Worm (Caenorhabditis elegans) whole organism, late embryonic: ENCODE data around the gene W04D2.4.

Experiments used
- K02D7.2 ChIP-seq: sonication (generic microtip); optimal IDR thresholded peaks from 2 replicates; lab custom pipeline; 2017; ENCODE audit warnings: mild to moderate bottlenecking, missing genetic modification characterization, missing compliant biosample characterization
- T23F11.4 ChIP-seq: fragments of 200-800 bp; sonication (Bioruptor generic); optimal IDR thresholded peaks from 2 replicates; lab custom pipeline; 2018; ENCODE audit warnings: mild to moderate bottlenecking, missing genetic modification characterization, missing compliant biosample characterization
- ceh-45 ChIP-seq: fragments of 200-800 bp; sonication (Bioruptor generic); IDR thresholded peaks from 2 replicates; pipeline ENCODE4 v1.3.6; 2022; ENCODE audit warnings: missing genetic modification reagents, missing genetic modification characterization, missing compliant biosample characterization
- fkh-10 ChIP-seq: fragments of 150-350 bp; optimal IDR thresholded peaks from 2 replicates; lab custom pipeline; 2014; ENCODE audit warnings: missing biosample characterization, missing genetic modification reagents, missing genetic modification characterization
- lim-6 ChIP-seq: sonication (generic microtip); optimal IDR thresholded peaks from 2 replicates; lab custom pipeline; 2016; ENCODE audit warnings: missing genetic modification characterization, missing compliant biosample characterization
- pag-3 ChIP-seq: sonication (generic microtip); optimal IDR thresholded peaks from 2 replicates; lab custom pipeline; 2016; ENCODE audit warnings: missing compliant biosample characterization, missing genetic modification characterization, borderline replicate concordance
- pha-4 ChIP-seq: fragments of 150-350 bp; optimal IDR thresholded peaks from 2 replicates; lab custom pipeline; 2018; ENCODE audit warnings: missing biosample characterization, missing genetic modification reagents, missing genetic modification characterization

DNA sequence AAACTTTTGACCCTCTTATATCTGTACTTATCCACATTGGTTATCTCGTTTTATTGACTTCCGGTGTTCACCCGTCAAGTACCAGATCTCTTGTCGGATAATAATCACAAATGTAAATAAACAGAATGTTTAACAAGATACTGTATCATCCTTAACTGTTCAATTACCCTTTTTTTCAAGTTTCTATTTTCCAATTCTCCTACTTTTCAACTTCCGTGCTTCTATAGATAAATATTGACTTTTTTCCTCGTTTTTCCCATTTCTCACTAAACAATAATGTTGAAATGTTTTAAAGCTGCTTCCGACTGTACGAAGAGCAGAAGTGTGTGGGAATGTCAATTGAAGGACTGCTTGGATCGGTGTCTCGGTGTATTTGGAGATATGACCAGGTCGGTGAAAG is 10.6 kb downstream of the W04D2.4 start, which contains the start of gene inx-11:
- no peak for TF ChIP-seq K02D7.2 (tag; lab: Kevin White, UChicago)
- no peak for TF ChIP-seq ceh-45 (GFP tag; lab: Robert Waterston, UW)
- no peak for TF ChIP-seq pag-3 (tag; lab: Kevin White, UChicago)
- TF ChIP-seq T23F11.4 (GFP tag; lab: Kevin White, UChicago): no peak
- TF ChIP-seq lim-6: no peak
- TF ChIP-seq pha-4 (tag; lab: Kevin White, UChicago): no peak
- TF ChIP-seq fkh-10 (GFP tag; lab: Kevin White, UChicago): no peak
